Fruit fly (Drosophila melanogaster) whole organism, embryonic: ENCODE measurements around the gene CG42553.

ENCODE experiments used
- Asciz ChIP-seq: fragments of 200-800 bp; sonication (Bioruptor generic); optimal IDR thresholded peaks from 2 replicates; lab custom pipeline; 2017; ENCODE audit warnings: missing biosample characterization, mild to moderate bottlenecking, missing genetic modification characterization, missing genetic modification reagents
- BEAF-32 ChIP-seq: fragments of 200-800 bp; sonication (Bioruptor generic); optimal IDR thresholded peaks from 3 replicates; lab custom pipeline; 2017; ENCODE audit warnings: missing biosample characterization, missing genetic modification characterization, mild to moderate bottlenecking, moderate library complexity, missing genetic modification reagents
- Bgb ChIP-seq: fragments of 200-800 bp; sonication (Bioruptor generic); IDR thresholded peaks from 2 replicates; pipeline ENCODE4 v1.3.6; 2022; ENCODE audit warnings: missing biosample characterization, missing genetic modification characterization; ENCODE audit not compliant: partially characterized antibody
- CG10366 ChIP-seq: fragments of 200-800 bp; sonication (Bioruptor generic); IDR thresholded peaks from 2 replicates; pipeline ENCODE4 v1.3.6; 2022; ENCODE audit warnings: missing biosample characterization, missing genetic modification characterization
- CG10431 ChIP-seq: fragments of 200-800 bp; sonication (Bioruptor generic); optimal IDR thresholded peaks from 3 replicates; lab custom pipeline; 2018; ENCODE audit warnings: missing biosample characterization, mild to moderate bottlenecking, missing genetic modification characterization
- CG10654 ChIP-seq: fragments of 200-800 bp; sonication (Bioruptor generic); optimal IDR thresholded peaks from 2 replicates; lab custom pipeline; 2016; ENCODE audit warnings: missing biosample characterization, missing genetic modification characterization
- CG11723 ChIP-seq: fragments of 200-800 bp; sonication (Bioruptor generic); optimal IDR thresholded peaks from 2 replicates; lab custom pipeline; 2017; ENCODE audit warnings: missing biosample characterization, mild to moderate bottlenecking, missing genetic modification characterization
- CG12155 ChIP-seq: fragments of 200-800 bp; sonication (Bioruptor generic); optimal IDR thresholded peaks from 3 replicates; lab custom pipeline; 2016; ENCODE audit warnings: missing biosample characterization, missing genetic modification characterization
- CG12391 ChIP-seq: fragments of 200-800 bp; sonication (Bioruptor generic); optimal IDR thresholded peaks from 3 replicates; lab custom pipeline; 2018; ENCODE audit warnings: missing biosample characterization, mild to moderate bottlenecking, missing genetic modification characterization, moderate library complexity
- CG14050 ChIP-seq: fragments of 200-800 bp; sonication (Bioruptor generic); IDR thresholded peaks from 3 replicates; pipeline ENCODE4 v1.3.6; 2022; ENCODE audit warnings: missing biosample characterization, missing genetic modification characterization
- CG14441 ChIP-seq: fragments of 200-800 bp; sonication (Bioruptor generic); IDR thresholded peaks from 2 replicates; pipeline ENCODE4 v1.3.6; 2022; ENCODE audit warnings: missing biosample characterization, missing genetic modification characterization
- CG1832 ChIP-seq: fragments of 200-800 bp; sonication (Bioruptor generic); optimal IDR thresholded peaks from 2 replicates; lab custom pipeline; 2017; ENCODE audit warnings: missing biosample characterization, mild to moderate bottlenecking, missing genetic modification characterization, inconsistent platforms
- CG18764 ChIP-seq: fragments of 200-800 bp; sonication (Bioruptor generic); optimal IDR thresholded peaks from 3 replicates; lab custom pipeline; 2016; ENCODE audit warnings: missing biosample characterization, missing genetic modification characterization
- CG3995 ChIP-seq: fragments of 200-800 bp; sonication (Bioruptor generic); optimal IDR thresholded peaks from 3 replicates; lab custom pipeline; 2016; ENCODE audit warnings: missing biosample characterization, missing genetic modification characterization
- CG4424 ChIP-seq: fragments of 200-800 bp; sonication (Bioruptor generic); optimal IDR thresholded peaks from 3 replicates; lab custom pipeline; 2016; ENCODE audit warnings: missing biosample characterization, missing genetic modification characterization
- CG8944 ChIP-seq: fragments of 200-800 bp; sonication (Bioruptor generic); optimal IDR thresholded peaks from 3 replicates; lab custom pipeline; 2016; ENCODE audit warnings: missing biosample characterization, missing genetic modification characterization
- CG9797 ChIP-seq: fragments of 200-800 bp; sonication (Bioruptor generic); optimal IDR thresholded peaks from 3 replicates; lab custom pipeline; 2018; ENCODE audit warnings: missing biosample characterization, mild to moderate bottlenecking, missing genetic modification characterization
- Doc3 ChIP-seq: fragments of 200-800 bp; sonication (Bioruptor generic); IDR thresholded peaks from 3 replicates; pipeline ENCODE4 v1.3.6; 2022; ENCODE audit warnings: missing biosample characterization, missing genetic modification characterization; ENCODE audit not compliant: partially characterized antibody
- E2f2 ChIP-seq: fragments of 200-800 bp; sonication (Bioruptor generic); IDR thresholded peaks from 2 replicates; pipeline ENCODE4 v1.3.6; 2022; ENCODE audit warnings: missing biosample characterization, missing genetic modification characterization
- Eip74EF ChIP-seq, 2 experiments: fragments of 200-800 bp in 1 of 2; fragments of >200 bp in 1 of 2; sonication (Bioruptor generic) in 1 of 2; optimal IDR thresholded peaks; 2 replicates each; lab custom pipeline; 2017 to 2019; ENCODE audit warnings: missing biosample characterization in 2 of 2, missing genetic modification characterization in 2 of 2, mild to moderate bottlenecking in 1 of 2, moderate library complexity in 1 of 2
- Ets65A ChIP-seq: fragments of 200-800 bp; sonication (Bioruptor generic); peaks from one replicate; lab custom pipeline; 2016; ENCODE audit warnings: missing biosample characterization, missing genetic modification characterization
- Fer1 ChIP-seq: fragments of 200-800 bp; sonication (Bioruptor generic); optimal IDR thresholded peaks from 2 replicates; lab custom pipeline; 2017; ENCODE audit warnings: missing biosample characterization, mild to moderate bottlenecking, missing genetic modification characterization
- HLHmδ ChIP-seq: fragments of 200-800 bp; sonication (Bioruptor generic); optimal IDR thresholded peaks from 2 replicates; lab custom pipeline; 2018; ENCODE audit warnings: missing biosample characterization, mild to moderate bottlenecking, missing genetic modification characterization, moderate library complexity
- Hr39 ChIP-seq: fragments of >200 bp; optimal IDR thresholded peaks from 2 replicates; lab custom pipeline; 2017
- MBD-R2 ChIP-seq: fragments of 200-800 bp; sonication (Bioruptor generic); IDR thresholded peaks from 2 replicates; pipeline ENCODE4 v1.3.6; 2022; ENCODE audit warnings: missing biosample characterization, missing genetic modification characterization
- Med ChIP-seq: fragments of 200-800 bp; sonication (Bioruptor generic); peaks from one replicate; lab custom pipeline; 2016; ENCODE audit warnings: missing biosample characterization, missing genetic modification characterization, mild to moderate bottlenecking, inconsistent platforms, moderate library complexity
- Scr ChIP-seq: fragments of 200-800 bp; sonication (Bioruptor generic); IDR thresholded peaks from 2 replicates; pipeline ENCODE4 v1.3.6; 2022; ENCODE audit warnings: missing biosample characterization, missing genetic modification characterization; ENCODE audit not compliant: partially characterized antibody
- Spps ChIP-seq: fragments of 200-800 bp; sonication (Bioruptor generic); optimal IDR thresholded peaks from 2 replicates; lab custom pipeline; 2018; ENCODE audit warnings: missing biosample characterization, mild to moderate bottlenecking, missing genetic modification characterization
- ab ChIP-seq: fragments of 200-800 bp; sonication (Bioruptor generic); optimal IDR thresholded peaks from 2 replicates; lab custom pipeline; 2016; ENCODE audit warnings: missing biosample characterization, missing genetic modification characterization
- az2 ChIP-seq: fragments of 200-800 bp; sonication (Bioruptor generic); optimal IDR thresholded peaks from 3 replicates; lab custom pipeline; 2016; ENCODE audit warnings: missing biosample characterization, missing genetic modification characterization
- bbx ChIP-seq: fragments of 200-800 bp; sonication (Bioruptor generic); IDR thresholded peaks from 2 replicates; pipeline ENCODE4 v1.3.6; 2022; ENCODE audit warnings: missing biosample characterization, missing genetic modification characterization; ENCODE audit not compliant: partially characterized antibody
- bcd ChIP-seq: fragments of 200-800 bp; sonication (Bioruptor generic); optimal IDR thresholded peaks from 2 replicates; lab custom pipeline; 2017; ENCODE audit warnings: missing biosample characterization, mild to moderate bottlenecking, missing genetic modification characterization
- cg ChIP-seq: fragments of 200-800 bp; sonication (Bioruptor generic); optimal IDR thresholded peaks from 3 replicates; lab custom pipeline; 2019; ENCODE audit warnings: missing biosample characterization, mild to moderate bottlenecking, missing genetic modification characterization, moderate library complexity
- dimm ChIP-seq: fragments of 200-800 bp; sonication (Bioruptor generic); IDR thresholded peaks from 2 replicates; pipeline ENCODE4 v1.3.6; 2022; ENCODE audit warnings: missing biosample characterization, missing genetic modification characterization
- exex ChIP-seq: fragments of 200-800 bp; sonication (Bioruptor generic); optimal IDR thresholded peaks from 4 replicates; lab custom pipeline; 2018; ENCODE audit warnings: missing biosample characterization, mild to moderate bottlenecking, missing genetic modification characterization, moderate library complexity
- eyg ChIP-seq: fragments of 200-800 bp; sonication (Bioruptor generic); optimal IDR thresholded peaks from 3 replicates; lab custom pipeline; 2016; ENCODE audit warnings: missing biosample characterization, missing genetic modification characterization
- gem ChIP-seq: fragments of 200-800 bp; sonication (Bioruptor generic); optimal IDR thresholded peaks from 2 replicates; lab custom pipeline; 2019; ENCODE audit warnings: missing biosample characterization, mild to moderate bottlenecking, missing genetic modification characterization, moderate library complexity
- lov ChIP-seq, 2 experiments: fragments of 200-800 bp in 1 of 2; fragments of >200 bp in 1 of 2; sonication (Bioruptor generic) in 1 of 2; IDR thresholded peaks in 1 of 2; optimal IDR thresholded peaks in 1 of 2; 2 replicates in 1 of 2; 3 replicates in 1 of 2; pipeline versions ENCODE4 v1.3.6 to Lab custom; 2017 to 2022; ENCODE audit warnings: missing biosample characterization in 1 of 2, missing genetic modification characterization in 1 of 2
- pzg ChIP-seq: fragments of 200-800 bp; sonication (Bioruptor generic); optimal IDR thresholded peaks from 3 replicates; lab custom pipeline; 2018; ENCODE audit warnings: missing biosample characterization, mild to moderate bottlenecking, missing genetic modification characterization, moderate library complexity
- sens ChIP-seq: fragments of 200-800 bp; sonication (Bioruptor generic); peaks from one replicate; lab custom pipeline; 2016; ENCODE audit warnings: missing biosample characterization, missing genetic modification characterization
- stwl ChIP-seq: fragments of 200-800 bp; sonication (Bioruptor generic); optimal IDR thresholded peaks from 3 replicates; lab custom pipeline; 2018; ENCODE audit warnings: missing biosample characterization, mild to moderate bottlenecking, missing genetic modification characterization, moderate library complexity
- usp ChIP-seq: fragments of >200 bp; optimal IDR thresholded peaks from 2 replicates; lab custom pipeline; 2017; ENCODE audit warnings: missing biosample characterization, missing genetic modification characterization
- wor ChIP-seq: fragments of 200-800 bp; sonication (Bioruptor generic); IDR thresholded peaks from 2 replicates; pipeline ENCODE4 v1.3.6; 2022; ENCODE audit warnings: missing biosample characterization, missing genetic modification characterization
- zen2 ChIP-seq: fragments of 200-800 bp; sonication (Bioruptor generic); IDR thresholded peaks from 3 replicates; pipeline ENCODE4 v1.3.6; 2022; ENCODE audit warnings: missing biosample characterization, missing genetic modification characterization; ENCODE audit not compliant: partially characterized antibody
- zfh2 ChIP-seq: fragments of 200-800 bp; sonication (Bioruptor generic); optimal IDR thresholded peaks from 2 replicates; lab custom pipeline; 2016; ENCODE audit warnings: missing biosample characterization, missing genetic modification characterization

Gene CG42553

dm6 chr3L:837552-838187, 3.8 kb downstream of the CG42553 start, which contains the start of the genes CG13901 and CG13887 (continued):
- TF ChIP-seq Scr (GFP tag; lab: Robert Waterston, UW), result no peak; the same call in 1 of the 2 replicates
- peak; percentile 90 for TF ChIP-seq bcd (GFP tag; lab: Kevin White, UChicago)
- peak; percentile 59 for TF ChIP-seq exex (tag; lab: Kevin White, UChicago)
- TF ChIP-seq dimm, result peak; percentile 61; the same call in 1 of the 2 replicates
- peak; percentile 87 for TF ChIP-seq CG3995
- no peak for TF ChIP-seq Hr39
- peak; percentile 95 for TF ChIP-seq CG12391 (tag; lab: Kevin White, UChicago)
- TF ChIP-seq wor (GFP tag; lab: Robert Waterston, UW), result peak; percentile 80
- peak in 1 of 2 experiments; percentile 42 for TF ChIP-seq Eip74EF (GFP tag; optimal IDR thresholded peaks at IDR 0.05; lab: Kevin White, UChicago)
- TF ChIP-seq CG18764 (GFP tag; lab: Kevin White, UChicago), result peak; percentile 87
- peak; percentile 97 for TF ChIP-seq zfh2
- TF ChIP-seq, all 482 proteins: peak for 413

dm6 chr3L:841260-841659, 7.4 kb downstream of the CG42553 start, which contains the start of the genes JMJD5 and Gr61a:
Gene JMJD5, minus strand, starts transcription at chr3L:841360.
Gene Gr61a, plus strand, starts transcription at chr3L:841451.
- TF ChIP-seq Scr (GFP tag; lab: Robert Waterston, UW) (peak; percentile 14; the same call in 1 of the 2 replicates), Bgb (GFP tag; lab: Robert Waterston, UW) (peak; percentile 26; the same call in 1 of the 2 replicates), CG10654 (GFP tag; lab: Kevin White, UChicago) (no peak), cg (GFP tag; lab: Kevin White, UChicago) (no peak), HLHmδ (GFP tag; lab: Kevin White, UChicago) (no peak), ab (GFP tag; lab: Kevin White, UChicago) (no peak), pzg (peak; percentile 0), E2f2 (GFP tag; lab: Robert Waterston, UW) (0 out of 2 replicates have a peak, but pooled peaks have one; percentile 27), Fer1 (GFP tag; lab: Kevin White, UChicago) (no peak), BEAF-32 (GFP tag; lab: Kevin White, UChicago) (peak; percentile 19), CG8944 (no peak), bbx (no peak), stwl (tag; lab: Kevin White, UChicago) (peak; percentile 20), MBD-R2 (peak; percentile 59), Med (GFP tag; lab: Kevin White, UChicago) (peak; percentile 48), Ets65A (GFP tag; lab: Kevin White, UChicago) (peak; percentile 20)

- TF ChIP-seq gem (tag; lab: Kevin White, UChicago) (no peak), sens (GFP tag; lab: Kevin White, UChicago) (peak; percentile 25)
Observed at dm6 chr3L:843626-844025, 9.7 kb downstream of the CG42553 start, which contains the start of gene Cep290. Gene Cep290, plus strand, starts transcription at chr3L:843926.

dm6 chr3L:851061-851460, 17.2 kb downstream of the CG42553 start, which contains the start of gene Dci:
Gene Dci, plus strand, starts transcription at chr3L:851346.
- TF ChIP-seq CG1832 (GFP tag; lab: Kevin White, UChicago) (no peak), eyg (GFP tag; lab: Kevin White, UChicago) (no peak), CG10366 (GFP tag; lab: Robert Waterston, UW) (peak; percentile 82), CG10431 (GFP tag; lab: Kevin White, UChicago) (no peak), CG14050 (GFP tag; lab: Robert Waterston, UW) (peak; percentile 53; the same call in 2 of the 3 replicates), lov (optimal IDR thresholded peaks at IDR 0.05; lab: Kevin White, UChicago) (no peak), lov (GFP tag; IDR thresholded peaks at IDR 0.05; lab: Robert Waterston, UW) (0 out of 3 replicates have a peak, but pooled peaks have one; percentile 12), CG11723 (GFP tag; lab: Kevin White, UChicago) (peak; percentile 22), Asciz (GFP tag; lab: Kevin White, UChicago) (no peak), usp (GFP tag; lab: Kevin White, UChicago) (no peak), zen2 (GFP tag; lab: Robert Waterston, UW) (peak; percentile 39; the same call in 1 of the 3 replicates), CG12155 (peak; percentile 72), CG14441 (GFP tag; lab: Robert Waterston, UW) (peak; percentile 87), CG9797 (GFP tag; lab: Kevin White, UChicago) (peak; percentile 14), az2 (peak; percentile 70), CG4424 (GFP tag; lab: Kevin White, UChicago) (peak; percentile 3), Spps (tag; lab: Kevin White, UChicago) (no peak), Doc3 (GFP tag; lab: Robert Waterston, UW) (peak; percentile 92)
